Fruit fly (Drosophila melanogaster): ENCODE results near the gene CG7600.

The CG7600 gene

dm6 chr3L:11204852-11205251 lies 5.7 kb upstream of the CG7600 start (continued):
- TF ChIP-seq knrl (GFP tag; IDR thresholded peaks at IDR 0.05; ENCODE audit: partially characterized antibody): no peak
- TF ChIP-seq dmrt11E (tag; optimal IDR thresholded peaks at IDR 0.05): peak; percentile 17
- TF ChIP-seq Mad (GFP tag; optimal IDR thresholded peaks at IDR 0.05): no peak
- TF ChIP-seq CG7271 (tag; optimal IDR thresholded peaks at IDR 0.05): peak; percentile 19
- TF ChIP-seq mirr (GFP tag; optimal IDR thresholded peaks at IDR 0.05): no peak
- TF ChIP-seq CG9609 (GFP tag; optimal IDR thresholded peaks at IDR 0.05): no peak
- TF ChIP-seq bbx (GFP tag; IDR thresholded peaks at IDR 0.05; ENCODE audit: partially characterized antibody): no peak
- TF ChIP-seq CG13424 (tag; optimal IDR thresholded peaks at IDR 0.05): no peak
- no peak for TF ChIP-seq pb (GFP tag; optimal IDR thresholded peaks at IDR 0.05)
- no peak for TF ChIP-seq CG9876 (GFP tag; optimal IDR thresholded peaks at IDR 0.05)
- no peak for TF ChIP-seq CG34376 (GFP tag; optimal IDR thresholded peaks at IDR 0.05)
- no peak for TF ChIP-seq CG10274 (GFP tag; optimal IDR thresholded peaks at IDR 0.05)

- no peak for TF ChIP-seq lbe (GFP tag; optimal IDR thresholded peaks at IDR 0.05)
- TF ChIP-seq CG8924 (tag; optimal IDR thresholded peaks at IDR 0.05): peak; percentile 40
- no peak for TF ChIP-seq CG11560 (tag; IDR thresholded peaks at IDR 0.05)
- peak; percentile 55 for TF ChIP-seq CG15269 (tag; optimal IDR thresholded peaks at IDR 0.05)
- no peak for TF ChIP-seq nau (GFP tag; optimal IDR thresholded peaks at IDR 0.05)
- peak; percentile 86 for TF ChIP-seq CG30020 (tag; optimal IDR thresholded peaks at IDR 0.05)
- TF ChIP-seq CG17568 (GFP tag; optimal IDR thresholded peaks at IDR 0.05): no peak
- no peak for TF ChIP-seq fru (optimal IDR thresholded peaks at IDR 0.05)
- TF ChIP-seq CG18619 (GFP tag; optimal IDR thresholded peaks at IDR 0.05): peak; percentile 18
- TF ChIP-seq CG2120 (GFP tag; optimal IDR thresholded peaks at IDR 0.05): peak; percentile 66
- peak; percentile 53 for TF ChIP-seq CG34376 (GFP tag; optimal IDR thresholded peaks at IDR 0.05)
- peak; percentile 56 for TF ChIP-seq Dbx (GFP tag; IDR thresholded peaks at IDR 0.05)
- TF ChIP-seq fu2 (GFP tag; optimal IDR thresholded peaks at IDR 0.05): peak; percentile 13
- peak; percentile 60; the same call in 1 of the 2 replicates for TF ChIP-seq rib (GFP tag; IDR thresholded peaks at IDR 0.05)
- TF ChIP-seq crp (GFP tag; optimal IDR thresholded peaks at IDR 0.05): peak; percentile 88 to 98
- TF ChIP-seq CG11504 (tag; optimal IDR thresholded peaks at IDR 0.05): peak; percentile 70
- TF ChIP-seq Dp (GFP tag; optimal IDR thresholded peaks at IDR 0.05): peak; percentile 34
- no peak for TF ChIP-seq CG7987 (GFP tag; optimal IDR thresholded peaks at IDR 0.05)
- peak; percentile 56 for TF ChIP-seq BEAF-32 (GFP tag; optimal IDR thresholded peaks at IDR 0.05)
- TF ChIP-seq Trl (optimal IDR thresholded peaks at IDR 0.05): peak in 1 of 2 experiments; percentile 16
- no peak for TF ChIP-seq Trl (GFP tag; optimal IDR thresholded peaks at IDR 0.05)
- TF ChIP-seq wor (GFP tag; IDR thresholded peaks at IDR 0.05): no peak
- TF ChIP-seq ATbp (GFP tag; optimal IDR thresholded peaks at IDR 0.05): peak; percentile 24
- TF ChIP-seq jumu (GFP tag; optimal IDR thresholded peaks at IDR 0.05): no peak
- peak; percentile 44 for TF ChIP-seq Ets65A (GFP tag)
- no peak for TF ChIP-seq CG33557 (GFP tag; optimal IDR thresholded peaks at IDR 0.05)
- peak; percentile 22 for TF ChIP-seq CG11398 (GFP tag; optimal IDR thresholded peaks at IDR 0.05)
- TF ChIP-seq CG6683 (GFP tag; optimal IDR thresholded peaks at IDR 0.05): no peak
- no peak for TF ChIP-seq Poxn (GFP tag; IDR thresholded peaks at IDR 0.05)
- peak; percentile 16 for TF ChIP-seq CG4617 (GFP tag; optimal IDR thresholded peaks at IDR 0.05; ENCODE audit: borderline replicate concordance)
- TF ChIP-seq Camta (GFP tag; optimal IDR thresholded peaks at IDR 0.05): peak; percentile 13
- TF ChIP-seq CHES-1-like (GFP tag; optimal IDR thresholded peaks at IDR 0.05): peak; percentile 69
- peak; percentile 56 for TF ChIP-seq unpg (GFP tag; optimal IDR thresholded peaks at IDR 0.05)
- TF ChIP-seq CG18599 (GFP tag; optimal IDR thresholded peaks at IDR 0.05): peak; percentile 43
- TF ChIP-seq CG3281 (GFP tag; optimal IDR thresholded peaks at IDR 0.05): peak; percentile 46
- TF ChIP-seq nom (GFP tag; optimal IDR thresholded peaks at IDR 0.05): peak; percentile 41
- no peak for TF ChIP-seq CG17186 (GFP tag; optimal IDR thresholded peaks at IDR 0.05)
These were observed 4.8 kb upstream of the CG7600 start, which contains the start of gene Plod for dm6 chr3L:11205608-11206336. Gene Plod (minus strand): TSS chr3L:11206016.
